Fruit fly (Drosophila melanogaster) whole organism, embryonic: ENCODE data around the gene Dpm2.

Experiments used
- Atf-2 ChIP-seq: fragments of 200-800 bp; sonication (Bioruptor generic); optimal IDR thresholded peaks from 2 replicates; lab custom pipeline; 2016; ENCODE audit warnings: missing biosample characterization, missing genetic modification characterization
- Blimp-1 ChIP-seq: fragments of 200-800 bp; sonication (Bioruptor generic); optimal IDR thresholded peaks from 3 replicates; lab custom pipeline; 2018; ENCODE audit warnings: missing biosample characterization, missing genetic modification characterization, mild to moderate bottlenecking, moderate library complexity, missing genetic modification reagents
- CG10431 ChIP-seq: fragments of 200-800 bp; sonication (Bioruptor generic); optimal IDR thresholded peaks from 3 replicates; lab custom pipeline; 2018; ENCODE audit warnings: missing biosample characterization, mild to moderate bottlenecking, missing genetic modification characterization
- CG12391 ChIP-seq: fragments of 200-800 bp; sonication (Bioruptor generic); optimal IDR thresholded peaks from 3 replicates; lab custom pipeline; 2018; ENCODE audit warnings: missing biosample characterization, mild to moderate bottlenecking, missing genetic modification characterization, moderate library complexity
- CG13424 ChIP-seq: fragments of 200-800 bp; sonication (Bioruptor generic); optimal IDR thresholded peaks from 2 replicates; lab custom pipeline; 2019; ENCODE audit warnings: missing biosample characterization, mild to moderate bottlenecking, missing genetic modification characterization, moderate library complexity
- CG14710 ChIP-seq: fragments of 200-800 bp; sonication (Bioruptor generic); optimal IDR thresholded peaks from 3 replicates; lab custom pipeline; 2019; ENCODE audit warnings: missing biosample characterization, mild to moderate bottlenecking, missing genetic modification characterization, moderate library complexity
- CG15269 ChIP-seq: fragments of 200-800 bp; sonication (Bioruptor generic); optimal IDR thresholded peaks from 2 replicates; lab custom pipeline; 2018; ENCODE audit warnings: missing biosample characterization, mild to moderate bottlenecking, missing genetic modification characterization, moderate library complexity
- CG16863 ChIP-seq: fragments of 200-800 bp; sonication (Bioruptor generic); optimal IDR thresholded peaks from 3 replicates; lab custom pipeline; 2016; ENCODE audit warnings: missing biosample characterization, missing genetic modification characterization
- CG2678 ChIP-seq: fragments of 200-800 bp; sonication (Bioruptor generic); optimal IDR thresholded peaks from 3 replicates; lab custom pipeline; 2019; ENCODE audit warnings: missing biosample characterization, mild to moderate bottlenecking, missing genetic modification characterization, moderate library complexity
- CG3163 ChIP-seq: fragments of 200-800 bp; sonication (Bioruptor generic); optimal IDR thresholded peaks from 3 replicates; lab custom pipeline; 2016; ENCODE audit warnings: missing biosample characterization, missing genetic modification characterization
- CG6765 ChIP-seq: fragments of 200-800 bp; sonication (Bioruptor generic); optimal IDR thresholded peaks from 3 replicates; lab custom pipeline; 2017; ENCODE audit warnings: missing biosample characterization, mild to moderate bottlenecking, missing genetic modification characterization
- CG8924 ChIP-seq: fragments of 200-800 bp; optimal IDR thresholded peaks from 3 replicates; lab custom pipeline; 2019; ENCODE audit warnings: missing biosample characterization, mild to moderate bottlenecking, missing genetic modification characterization, moderate library complexity
- Dbx ChIP-seq: fragments of 200-800 bp; sonication (Bioruptor generic); IDR thresholded peaks from 3 replicates; pipeline ENCODE4 v1.3.6; 2022; ENCODE audit warnings: missing biosample characterization, missing genetic modification characterization
- Doc3 ChIP-seq: fragments of 200-800 bp; sonication (Bioruptor generic); IDR thresholded peaks from 3 replicates; pipeline ENCODE4 v1.3.6; 2022; ENCODE audit warnings: missing biosample characterization, missing genetic modification characterization; ENCODE audit not compliant: partially characterized antibody
- Dp ChIP-seq: fragments of 200-800 bp; sonication (Bioruptor generic); optimal IDR thresholded peaks from 2 replicates; lab custom pipeline; 2018; ENCODE audit warnings: missing biosample characterization, mild to moderate bottlenecking, missing genetic modification characterization, moderate library complexity
- Drgx ChIP-seq: fragments of 200-800 bp; sonication (Bioruptor generic); IDR thresholded peaks from 2 replicates; pipeline ENCODE4 v1.3.6; 2022; ENCODE audit warnings: missing biosample characterization, missing genetic modification characterization
- E2f2 ChIP-seq: fragments of 200-800 bp; sonication (Bioruptor generic); IDR thresholded peaks from 2 replicates; pipeline ENCODE4 v1.3.6; 2022; ENCODE audit warnings: missing biosample characterization, missing genetic modification characterization
- HLH4C ChIP-seq: fragments of 200-800 bp; sonication (Bioruptor generic); IDR thresholded peaks from 3 replicates; pipeline ENCODE4 v1.3.6; 2022; ENCODE audit warnings: missing biosample characterization, missing genetic modification characterization; ENCODE audit not compliant: partially characterized antibody
- Hr51 ChIP-seq, 2 experiments: fragments of 200-800 bp; sonication (Bioruptor generic); optimal IDR thresholded peaks; 2 replicates in 1 of 2; 3 replicates in 1 of 2; lab custom pipeline; 2016 to 2018; ENCODE audit warnings: missing biosample characterization in 2 of 2, missing genetic modification characterization in 2 of 2, mild to moderate bottlenecking in 1 of 2, moderate library complexity in 1 of 2
- Med ChIP-seq: fragments of 200-800 bp; sonication (Bioruptor generic); peaks from one replicate; lab custom pipeline; 2016; ENCODE audit warnings: missing biosample characterization, missing genetic modification characterization, mild to moderate bottlenecking, inconsistent platforms, moderate library complexity
- Oli ChIP-seq: fragments of 200-800 bp; sonication (Bioruptor generic); optimal IDR thresholded peaks from 2 replicates; lab custom pipeline; 2018; ENCODE audit warnings: missing biosample characterization, mild to moderate bottlenecking, missing genetic modification characterization, moderate library complexity
- Opbp ChIP-seq: fragments of 200-800 bp; sonication (Bioruptor generic); IDR thresholded peaks from 3 replicates; pipeline ENCODE4 v1.3.6; 2022; ENCODE audit warnings: missing biosample characterization, missing genetic modification characterization; ENCODE audit not compliant: partially characterized antibody
- Sox102F ChIP-seq: fragments of 200-800 bp; sonication (Bioruptor generic); optimal IDR thresholded peaks from 2 replicates; lab custom pipeline; 2018; ENCODE audit warnings: missing biosample characterization, mild to moderate bottlenecking, missing genetic modification characterization, moderate library complexity
- Trl ChIP-seq, 3 experiments: fragments of >200 bp in 2 of 3; fragments of 200-800 bp in 1 of 3; sonication (Bioruptor generic) in 1 of 3; optimal IDR thresholded peaks; 2 replicates in 1 of 3; 3 replicates in 2 of 3; lab custom pipeline; 2016 to 2017; ENCODE audit warnings: missing biosample characterization in 1 of 3, missing genetic modification characterization in 1 of 3
- bcd ChIP-seq: fragments of 200-800 bp; sonication (Bioruptor generic); optimal IDR thresholded peaks from 2 replicates; lab custom pipeline; 2017; ENCODE audit warnings: missing biosample characterization, mild to moderate bottlenecking, missing genetic modification characterization
- corto ChIP-seq: fragments of 200-800 bp; sonication (Bioruptor generic); optimal IDR thresholded peaks from 2 replicates; lab custom pipeline; 2016; ENCODE audit warnings: missing biosample characterization, mild to moderate bottlenecking, missing genetic modification characterization, moderate library complexity
- dan ChIP-seq: fragments of 200-800 bp; sonication (Bioruptor generic); IDR thresholded peaks from 2 replicates; pipeline ENCODE4 v1.3.6; 2022; ENCODE audit warnings: missing biosample characterization, missing genetic modification characterization
- disco-r ChIP-seq: fragments of 200-800 bp; sonication (Bioruptor generic); optimal IDR thresholded peaks from 2 replicates; lab custom pipeline; 2016; ENCODE audit warnings: missing biosample characterization, missing genetic modification characterization
- dmrt99B ChIP-seq: fragments of 200-800 bp; sonication (Bioruptor generic); optimal IDR thresholded peaks from 2 replicates; lab custom pipeline; 2018; ENCODE audit warnings: missing biosample characterization, mild to moderate bottlenecking, missing genetic modification characterization, moderate library complexity
- eve ChIP-seq, 2 experiments: fragments of >200 bp; optimal IDR thresholded peaks; 2 replicates each; lab custom pipeline; 2017; ENCODE audit warnings: missing biosample characterization in 2 of 2, missing genetic modification characterization in 2 of 2
- gem ChIP-seq: fragments of 200-800 bp; sonication (Bioruptor generic); optimal IDR thresholded peaks from 2 replicates; lab custom pipeline; 2019; ENCODE audit warnings: missing biosample characterization, mild to moderate bottlenecking, missing genetic modification characterization, moderate library complexity
- ken ChIP-seq: fragments of 200-800 bp; sonication (Bioruptor generic); IDR thresholded peaks from 3 replicates; pipeline ENCODE4 v1.3.6; 2022; ENCODE audit warnings: missing biosample characterization, missing genetic modification characterization
- kni ChIP-seq: fragments of 200-800 bp; sonication (Bioruptor generic); optimal IDR thresholded peaks from 3 replicates; lab custom pipeline; 2017; ENCODE audit warnings: mild to moderate bottlenecking, missing biosample characterization, missing genetic modification reagents, missing genetic modification characterization
- knrl ChIP-seq: fragments of 200-800 bp; sonication (Bioruptor generic); IDR thresholded peaks from 3 replicates; pipeline ENCODE4 v1.3.6; 2022; ENCODE audit warnings: missing biosample characterization, missing genetic modification characterization; ENCODE audit not compliant: partially characterized antibody
- pita ChIP-seq: fragments of 200-800 bp; sonication (Bioruptor generic); optimal IDR thresholded peaks from 2 replicates; lab custom pipeline; 2017; ENCODE audit warnings: missing biosample characterization, mild to moderate bottlenecking, missing genetic modification characterization
- row ChIP-seq: fragments of 200-800 bp; sonication (Bioruptor generic); IDR thresholded peaks from 3 replicates; pipeline ENCODE4 v1.3.6; 2022; ENCODE audit warnings: missing biosample characterization, missing genetic modification characterization
- vvl ChIP-seq: fragments of 200-800 bp; sonication (Bioruptor generic); IDR thresholded peaks from 2 replicates; pipeline ENCODE4 v1.3.6; 2022; ENCODE audit warnings: missing biosample characterization, missing genetic modification characterization

The Dpm2 gene

DNA sequence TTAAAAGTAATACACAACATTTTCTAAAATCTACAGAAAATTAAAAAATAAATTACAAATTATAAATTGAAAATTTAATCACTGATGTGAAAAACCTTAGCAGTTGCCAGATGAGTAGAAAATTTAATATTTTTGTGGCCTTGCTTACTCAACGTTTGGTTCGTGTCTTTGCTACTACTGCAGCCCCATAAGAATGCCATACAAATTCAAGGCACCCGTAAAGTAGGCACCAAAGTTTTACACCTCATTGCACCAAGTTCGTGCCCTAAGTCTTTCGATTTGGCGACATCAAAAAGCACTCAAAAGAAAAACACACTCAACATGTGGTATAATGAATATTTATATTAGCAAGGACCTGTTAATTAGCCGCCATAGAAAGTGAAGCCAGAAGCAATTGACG is 42.4 kb upstream of the Dpm2 start (continued):
- peak; percentile 8 for TF ChIP-seq Dp (GFP tag; lab: Kevin White, UChicago)
- peak; percentile 61 for TF ChIP-seq pita (GFP tag; lab: Kevin White, UChicago)
- TF ChIP-seq E2f2 (GFP tag; lab: Robert Waterston, UW) = 0 out of 2 replicates have a peak, but pooled peaks have one; percentile 8

DNA sequence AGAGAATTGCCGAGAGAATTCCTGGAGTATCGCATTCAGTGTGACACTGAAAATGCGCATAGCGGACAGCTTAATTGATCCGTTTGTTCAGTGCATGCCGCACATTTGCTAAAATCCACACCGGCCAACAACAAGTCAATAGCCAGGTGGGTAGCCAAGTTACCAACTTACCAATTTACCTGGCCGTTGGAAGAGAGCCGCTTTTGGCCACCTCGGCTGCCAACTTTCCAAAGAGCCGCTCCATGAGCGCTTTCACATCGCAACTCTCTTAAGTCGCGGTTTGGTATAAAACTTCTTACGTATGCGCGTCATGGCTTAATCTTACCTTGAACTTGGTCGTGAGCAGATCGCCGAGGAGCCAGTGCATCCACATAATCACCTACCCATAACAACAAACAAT is 39.4 kb upstream of the Dpm2 start, which contains the start of gene CG12017:
Gene CG12017 (plus strand): TSS at position 310 of the 400 bp plus-strand sequence.
- TF ChIP-seq CG3163 (peak; percentile 63), disco-r (no peak), Doc3 (GFP tag; lab: Robert Waterston, UW) (0 out of 3 replicates have a peak, but pooled peaks have one; percentile 15), knrl (no peak), kni (GFP tag; lab: Kevin White, UChicago) (peak; percentile 37), Trl (optimal IDR thresholded peaks at IDR 0.05; lab: Kevin White, UChicago) (peak in 1 of 2 experiments; percentile 22), Trl (GFP tag; optimal IDR thresholded peaks at IDR 0.05; lab: Kevin White, UChicago) (no peak), Blimp-1 (peak; percentile 11), Atf-2 (no peak)

DNA sequence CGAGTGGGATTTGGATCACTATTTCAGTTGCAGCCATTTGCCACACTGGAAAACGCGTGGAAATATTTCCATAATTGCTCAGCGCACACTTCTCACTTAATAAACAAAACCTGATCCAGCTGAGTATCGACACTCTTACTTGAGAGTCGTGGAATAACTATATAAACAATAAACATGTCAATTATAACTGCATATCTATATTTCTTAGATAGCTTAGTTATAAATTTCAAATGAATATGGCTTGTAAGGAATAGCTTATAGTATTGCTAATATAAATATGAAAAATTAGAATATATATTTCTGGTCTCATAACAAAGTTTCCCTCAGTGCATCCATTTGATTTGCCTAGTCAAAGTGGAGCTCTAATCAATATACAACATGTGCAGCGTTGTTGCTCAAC is 36.1 kb upstream of the Dpm2 start:
- TF ChIP-seq Opbp (GFP tag; lab: Robert Waterston, UW) = no peak
- TF ChIP-seq HLH4C = no peak
- peak; percentile 56 for TF ChIP-seq Sox102F (GFP tag; lab: Kevin White, UChicago)
- TF ChIP-seq Hr51 (GFP tag; optimal IDR thresholded peaks at IDR 0.05; lab: Kevin White, UChicago) = peak in 1 of 2 experiments; percentile 57
- peak; percentile 15 for TF ChIP-seq gem (tag; lab: Kevin White, UChicago)
- peak; percentile 35 for TF ChIP-seq Oli (tag; lab: Kevin White, UChicago)
- no peak for TF ChIP-seq Dbx (GFP tag; lab: Robert Waterston, UW)
- TF ChIP-seq Med (GFP tag; lab: Kevin White, UChicago) = no peak
- peak; percentile 39 for TF ChIP-seq CG15269
- TF ChIP-seq Drgx = peak; percentile 35; the same call in 1 of the 2 replicates
- no peak for TF ChIP-seq CG6765
- TF ChIP-seq ken (GFP tag; lab: Robert Waterston, UW) = no peak
- peak in 1 of 2 experiments; percentile 29 for TF ChIP-seq eve (GFP tag; optimal IDR thresholded peaks at IDR 0.05; lab: Kevin White, UChicago)
- TF ChIP-seq dmrt99B (tag; lab: Kevin White, UChicago) = peak; percentile 19
- no peak for TF ChIP-seq CG8924 (tag; lab: Kevin White, UChicago)
- no peak for TF ChIP-seq CG2678 (tag; lab: Kevin White, UChicago)
- no peak for TF ChIP-seq bcd (GFP tag; lab: Kevin White, UChicago)
- TF ChIP-seq CG14710 = no peak
- TF ChIP-seq vvl (GFP tag; lab: Robert Waterston, UW) = 0 out of 2 replicates have a peak, but pooled peaks have one; percentile 29
- TF ChIP-seq CG13424 (tag; lab: Kevin White, UChicago) = peak; percentile 22
- TF ChIP-seq CG10431 (GFP tag; lab: Kevin White, UChicago) = no peak
- peak; percentile 6 for TF ChIP-seq CG12391 (tag; lab: Kevin White, UChicago)
- no peak for TF ChIP-seq CG16863 (GFP tag; lab: Kevin White, UChicago)
- no peak for TF ChIP-seq dan
- no peak for TF ChIP-seq corto (GFP tag; lab: Kevin White, UChicago)
- TF ChIP-seq row = no peak; the same call in 2 of the 3 replicates
